Worm (Caenorhabditis elegans) whole organism, L4 larva: ENCODE results near the gene K01D12.15.
A peak's percentile ranks its signal among the peaks of the same experiment; 100 is the strongest.

Experiments used
- ctbp-1 ChIP-seq: fragments of 200-800 bp; sonication (Bioruptor generic); IDR thresholded peaks from 2 replicates; pipeline ENCODE4 v1.3.6; 2022; ENCODE audit warnings: missing genetic modification reagents, missing genetic modification characterization, missing compliant biosample characterization
- mep-1 ChIP-seq: fragments of 150-350 bp; sonication (generic microtip); optimal IDR thresholded peaks from 3 replicates; lab custom pipeline; 2014; ENCODE audit warnings: missing biosample characterization, missing genetic modification characterization
- pha-4 ChIP-seq, 2 experiments: fragments of 150-350 bp in 1 of 2; fragments of 200-800 bp in 1 of 2; sonication (Bioruptor generic) in 1 of 2; IDR thresholded peaks in 1 of 2; optimal IDR thresholded peaks in 1 of 2; 2 replicates each; pipeline versions ENCODE4 v1.3.6 to Lab custom; 2014 to 2022; ENCODE audit warnings: missing genetic modification characterization in 2 of 2, missing genetic modification reagents in 2 of 2, missing biosample characterization in 1 of 2, missing compliant biosample characterization in 1 of 2
- unc-62 ChIP-seq, 3 experiments: fragments of 150-350 bp in 1 of 3; sonication (generic microtip); optimal IDR thresholded peaks in 2 of 3; peaks in 1 of 3; 1 replicate in 1 of 3; 2 replicates in 2 of 3; lab custom pipeline; 2014 to 2017; ENCODE audit warnings: missing biosample characterization in 3 of 3, missing genetic modification characterization in 3 of 3, missing genetic modification reagents in 3 of 3, missing genotype in 1 of 3

The K01D12.15 gene

DNA sequence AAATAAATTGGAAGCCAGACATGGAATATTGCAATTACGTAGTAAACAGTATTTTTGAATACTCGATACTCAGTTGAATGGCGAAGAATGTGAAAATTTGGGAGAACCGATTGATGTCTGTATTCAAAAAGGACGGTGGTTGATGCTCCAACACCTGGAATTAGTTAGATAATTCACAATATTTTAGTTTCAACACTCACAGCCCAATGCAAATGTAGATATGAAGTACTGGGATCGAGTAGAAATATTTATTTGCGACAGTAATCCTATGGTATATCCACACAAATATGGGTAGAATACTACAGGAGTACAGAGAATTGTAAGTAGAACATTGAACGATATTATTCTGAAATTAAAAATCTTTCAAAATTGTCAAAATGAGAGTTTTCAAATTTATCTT, 46.9 kb downstream of the K01D12.15 start:
- no peak for TF ChIP-seq mep-1 (tag; lab: Kevin White, UChicago)
- TF ChIP-seq unc-62 (GFP tag; optimal IDR thresholded peaks at IDR 0.05 in 1 of 2; lab: Kevin White, UChicago): peak in 1 of 2 experiments; percentile 94
- no peak for TF ChIP-seq unc-62 (tag; optimal IDR thresholded peaks at IDR 0.05; lab: Kevin White, UChicago)
- no peak for TF ChIP-seq pha-4 (GFP tag; IDR thresholded peaks at IDR 0.05; lab: Robert Waterston, UW)
- no peak for TF ChIP-seq pha-4 (tag; optimal IDR thresholded peaks at IDR 0.05; lab: Kevin White, UChicago)

DNA sequence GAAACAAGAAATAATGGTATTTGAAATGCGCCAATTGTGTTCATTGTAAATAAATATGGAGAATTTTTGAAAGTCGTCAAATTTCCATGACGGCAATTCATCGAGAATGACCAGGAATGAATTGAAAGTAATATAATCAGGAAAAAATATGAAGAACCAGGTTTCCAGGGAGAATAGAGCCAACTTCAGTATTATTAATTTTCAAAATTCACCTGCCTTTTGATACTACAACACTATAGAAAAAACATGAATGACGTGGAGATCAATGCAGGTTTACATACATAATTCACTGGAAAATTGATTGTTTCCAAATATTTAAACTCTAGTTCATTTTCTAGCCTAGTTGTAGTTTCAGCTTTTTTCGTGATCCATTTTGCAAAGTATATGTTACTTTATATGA, 47.5 kb downstream of the K01D12.15 start, which contains the start of gene srh-25:
TSS of gene srh-25 (minus strand) at position 101 of the 400 bp plus-strand sequence.
- TF ChIP-seq ctbp-1 (GFP tag; lab: Robert Waterston, UW): no peak
